Fruit fly (Drosophila melanogaster) whole organism, embryonic: ENCODE measurements around the gene Pex10.

ENCODE experiments used
- Bgb ChIP-seq: fragments of 200-800 bp; sonication (Bioruptor generic); IDR thresholded peaks from 2 replicates; pipeline ENCODE4 v1.3.6; 2022; ENCODE audit warnings: missing biosample characterization, missing genetic modification characterization; ENCODE audit not compliant: partially characterized antibody
- CG1024 ChIP-seq: fragments of 200-800 bp; sonication (Bioruptor generic); IDR thresholded peaks from 2 replicates; pipeline ENCODE4 v1.3.6; 2022; ENCODE audit warnings: missing biosample characterization, missing genetic modification characterization
- CG10654 ChIP-seq: fragments of 200-800 bp; sonication (Bioruptor generic); optimal IDR thresholded peaks from 2 replicates; lab custom pipeline; 2016; ENCODE audit warnings: missing biosample characterization, missing genetic modification characterization
- CG15073 ChIP-seq: fragments of 200-800 bp; sonication (Bioruptor generic); optimal IDR thresholded peaks from 2 replicates; lab custom pipeline; 2016; ENCODE audit warnings: missing biosample characterization, missing genetic modification characterization
- CG1529 ChIP-seq: fragments of 200-800 bp; sonication (Bioruptor generic); optimal IDR thresholded peaks from 3 replicates; lab custom pipeline; 2018; ENCODE audit warnings: missing biosample characterization, missing genetic modification characterization
- CG17186 ChIP-seq: fragments of 200-800 bp; sonication (Bioruptor generic); optimal IDR thresholded peaks from 3 replicates; lab custom pipeline; 2017; ENCODE audit warnings: missing biosample characterization, missing genetic modification reagents, missing genetic modification characterization
- CG30431 ChIP-seq: fragments of 200-800 bp; sonication (Bioruptor generic); optimal IDR thresholded peaks from 2 replicates; lab custom pipeline; 2017; ENCODE audit warnings: missing biosample characterization, missing genetic modification characterization
- CG3163 ChIP-seq: fragments of 200-800 bp; sonication (Bioruptor generic); optimal IDR thresholded peaks from 3 replicates; lab custom pipeline; 2016; ENCODE audit warnings: missing biosample characterization, missing genetic modification characterization
- CG34224 ChIP-seq: fragments of 200-800 bp; sonication (Bioruptor generic); IDR thresholded peaks from 3 replicates; pipeline ENCODE4 v1.3.6; 2022; ENCODE audit warnings: missing biosample characterization, missing genetic modification characterization; ENCODE audit not compliant: partially characterized antibody
- CG34376 ChIP-seq: fragments of 200-800 bp; sonication (Bioruptor generic); optimal IDR thresholded peaks from 2 replicates; lab custom pipeline; 2018; ENCODE audit warnings: missing biosample characterization, mild to moderate bottlenecking, missing genetic modification characterization
- CG3847 ChIP-seq: fragments of 200-800 bp; sonication (Bioruptor generic); IDR thresholded peaks from 2 replicates; pipeline ENCODE4 v1.3.6; 2022; ENCODE audit warnings: missing biosample characterization, missing genetic modification characterization
- CG5953 ChIP-seq: fragments of 200-800 bp; sonication (Bioruptor generic); IDR thresholded peaks from 2 replicates; pipeline ENCODE4 v1.3.6; 2022; ENCODE audit warnings: missing biosample characterization, missing genetic modification characterization
- CG6254 ChIP-seq: fragments of 200-800 bp; sonication (Bioruptor generic); optimal IDR thresholded peaks from 3 replicates; lab custom pipeline; 2017; ENCODE audit warnings: mild to moderate bottlenecking, missing biosample characterization, missing genetic modification reagents, missing genetic modification characterization
- CG6654 ChIP-seq: fragments of 200-800 bp; sonication (Bioruptor generic); optimal IDR thresholded peaks from 2 replicates; lab custom pipeline; 2017; ENCODE audit warnings: missing biosample characterization, mild to moderate bottlenecking, missing genetic modification characterization
- CG6791 ChIP-seq: fragments of 200-800 bp; sonication (Bioruptor generic); IDR thresholded peaks from 3 replicates; pipeline ENCODE4 v1.3.6; 2022; ENCODE audit warnings: missing biosample characterization, missing genetic modification characterization; ENCODE audit not compliant: partially characterized antibody
- CG8089 ChIP-seq: fragments of 200-800 bp; sonication (Bioruptor generic); optimal IDR thresholded peaks from 3 replicates; lab custom pipeline; 2016; ENCODE audit warnings: missing biosample characterization, missing genetic modification characterization
- CG8765 ChIP-seq: fragments of 200-800 bp; sonication (Bioruptor generic); IDR thresholded peaks from 2 replicates; pipeline ENCODE4 v1.3.6; 2022; ENCODE audit warnings: missing biosample characterization, missing genetic modification characterization
- Dad ChIP-seq: fragments of 200-800 bp; sonication (Bioruptor generic); optimal IDR thresholded peaks from 3 replicates; lab custom pipeline; 2016; ENCODE audit warnings: missing biosample characterization, missing genetic modification characterization
- Deaf1 ChIP-seq: fragments of 200-800 bp; optimal IDR thresholded peaks from 3 replicates; lab custom pipeline; 2019; ENCODE audit warnings: missing biosample characterization, mild to moderate bottlenecking, missing genetic modification characterization, moderate library complexity
- Dek ChIP-seq: fragments of 200-800 bp; sonication (Bioruptor generic); optimal IDR thresholded peaks from 3 replicates; lab custom pipeline; 2019; ENCODE audit warnings: missing biosample characterization, mild to moderate bottlenecking, missing genetic modification characterization, moderate library complexity
- Jarid2 ChIP-seq: fragments of 200-800 bp; sonication (Bioruptor generic); optimal IDR thresholded peaks from 3 replicates; lab custom pipeline; 2017; ENCODE audit warnings: mild to moderate bottlenecking, missing biosample characterization, missing genetic modification reagents, missing genetic modification characterization
- Lhr ChIP-seq: fragments of 200-800 bp; sonication (Bioruptor generic); optimal IDR thresholded peaks from 3 replicates; lab custom pipeline; 2017; ENCODE audit warnings: mild to moderate bottlenecking, missing biosample characterization, missing genetic modification reagents, missing genetic modification characterization
- MBD-R2 ChIP-seq: fragments of 200-800 bp; sonication (Bioruptor generic); IDR thresholded peaks from 2 replicates; pipeline ENCODE4 v1.3.6; 2022; ENCODE audit warnings: missing biosample characterization, missing genetic modification characterization
- Myb ChIP-seq: fragments of 200-800 bp; sonication (Bioruptor generic); optimal IDR thresholded peaks from 2 replicates; lab custom pipeline; 2016; ENCODE audit warnings: missing biosample characterization, missing genetic modification characterization
- Oli ChIP-seq: fragments of 200-800 bp; sonication (Bioruptor generic); optimal IDR thresholded peaks from 2 replicates; lab custom pipeline; 2018; ENCODE audit warnings: missing biosample characterization, mild to moderate bottlenecking, missing genetic modification characterization, moderate library complexity
- Sox100B ChIP-seq: fragments of 200-800 bp; sonication (Bioruptor generic); optimal IDR thresholded peaks from 3 replicates; lab custom pipeline; 2018; ENCODE audit warnings: missing biosample characterization, mild to moderate bottlenecking, missing genetic modification characterization
- Sox102F ChIP-seq: fragments of 200-800 bp; sonication (Bioruptor generic); optimal IDR thresholded peaks from 2 replicates; lab custom pipeline; 2018; ENCODE audit warnings: missing biosample characterization, mild to moderate bottlenecking, missing genetic modification characterization, moderate library complexity
- Usf ChIP-seq: fragments of 200-800 bp; sonication (Bioruptor generic); optimal IDR thresholded peaks from 2 replicates; lab custom pipeline; 2017; ENCODE audit warnings: missing genotype, missing biosample characterization, missing genetic modification characterization
- ase ChIP-seq: fragments of 200-800 bp; sonication (Bioruptor generic); IDR thresholded peaks from 3 replicates; pipeline ENCODE4 v1.3.6; 2022; ENCODE audit warnings: missing biosample characterization, missing genetic modification characterization
- cato ChIP-seq: fragments of 200-800 bp; sonication (Bioruptor generic); optimal IDR thresholded peaks from 2 replicates; lab custom pipeline; 2016; ENCODE audit warnings: missing biosample characterization, missing genetic modification characterization, borderline replicate concordance
- cg ChIP-seq: fragments of 200-800 bp; sonication (Bioruptor generic); optimal IDR thresholded peaks from 3 replicates; lab custom pipeline; 2019; ENCODE audit warnings: missing biosample characterization, mild to moderate bottlenecking, missing genetic modification characterization, moderate library complexity
- corto ChIP-seq: fragments of 200-800 bp; sonication (Bioruptor generic); optimal IDR thresholded peaks from 2 replicates; lab custom pipeline; 2016; ENCODE audit warnings: missing biosample characterization, mild to moderate bottlenecking, missing genetic modification characterization, moderate library complexity
- crol ChIP-seq: fragments of 200-800 bp; sonication (Bioruptor generic); IDR thresholded peaks from 2 replicates; pipeline ENCODE4 v1.3.6; 2022; ENCODE audit warnings: missing biosample characterization, missing genetic modification characterization
- dysf ChIP-seq: fragments of 200-800 bp; sonication (Bioruptor generic); IDR thresholded peaks from 3 replicates; pipeline ENCODE4 v1.3.6; 2022; ENCODE audit warnings: missing biosample characterization, missing genetic modification characterization
- fd64A ChIP-seq: fragments of 200-800 bp; sonication (Bioruptor generic); optimal IDR thresholded peaks from 3 replicates; lab custom pipeline; 2018; ENCODE audit warnings: missing biosample characterization, mild to moderate bottlenecking, missing genetic modification characterization
- gsb-n ChIP-seq: fragments of 200-800 bp; sonication (Bioruptor generic); optimal IDR thresholded peaks from 3 replicates; lab custom pipeline; 2018; ENCODE audit warnings: missing biosample characterization, mild to moderate bottlenecking, missing genetic modification characterization
- jumu ChIP-seq: fragments of 200-800 bp; sonication (Bioruptor generic); optimal IDR thresholded peaks from 3 replicates; lab custom pipeline; 2016; ENCODE audit warnings: missing biosample characterization, missing genetic modification characterization
- knrl ChIP-seq: fragments of 200-800 bp; sonication (Bioruptor generic); IDR thresholded peaks from 3 replicates; pipeline ENCODE4 v1.3.6; 2022; ENCODE audit warnings: missing biosample characterization, missing genetic modification characterization; ENCODE audit not compliant: partially characterized antibody
- nerfin-1 ChIP-seq: fragments of 200-800 bp; sonication (Bioruptor generic); optimal IDR thresholded peaks from 3 replicates; lab custom pipeline; 2019; ENCODE audit warnings: missing biosample characterization, mild to moderate bottlenecking, missing genetic modification characterization, moderate library complexity
- onecut ChIP-seq: fragments of 200-800 bp; sonication (Bioruptor generic); IDR thresholded peaks from 2 replicates; pipeline ENCODE4 v1.3.6; 2022; ENCODE audit warnings: missing biosample characterization, missing genetic modification characterization
- psq ChIP-seq: fragments of 200-800 bp; sonication (Bioruptor generic); optimal IDR thresholded peaks from 2 replicates; lab custom pipeline; 2017; ENCODE audit warnings: missing biosample characterization, missing genetic modification characterization
- ranshi ChIP-seq: fragments of 200-800 bp; sonication (Bioruptor generic); IDR thresholded peaks from 2 replicates; pipeline ENCODE4 v1.3.6; 2022; ENCODE audit warnings: missing biosample characterization, missing genetic modification characterization
- schlank ChIP-seq: fragments of 200-800 bp; sonication (Bioruptor generic); optimal IDR thresholded peaks from 2 replicates; lab custom pipeline; 2018; ENCODE audit warnings: missing biosample characterization, mild to moderate bottlenecking, missing genetic modification characterization
- scrt ChIP-seq: fragments of 200-800 bp; sonication (Bioruptor generic); optimal IDR thresholded peaks from 2 replicates; lab custom pipeline; 2018; ENCODE audit warnings: missing biosample characterization, mild to moderate bottlenecking, missing genetic modification characterization, moderate library complexity
- shn ChIP-seq: fragments of 200-800 bp; sonication (Bioruptor generic); optimal IDR thresholded peaks from 3 replicates; lab custom pipeline; 2016; ENCODE audit warnings: missing biosample characterization, missing genetic modification characterization
- slp2 ChIP-seq: fragments of 200-800 bp; sonication (Bioruptor generic); optimal IDR thresholded peaks from 2 replicates; lab custom pipeline; 2016; ENCODE audit warnings: missing biosample characterization, missing genetic modification characterization
- sqz ChIP-seq: fragments of 200-800 bp; sonication (Bioruptor generic); optimal IDR thresholded peaks from 3 replicates; lab custom pipeline; 2018; ENCODE audit warnings: missing biosample characterization, mild to moderate bottlenecking, missing genetic modification characterization
- tio ChIP-seq: fragments of 200-800 bp; sonication (Bioruptor generic); optimal IDR thresholded peaks from 2 replicates; lab custom pipeline; 2017; ENCODE audit warnings: missing biosample characterization, missing genetic modification characterization, inconsistent platforms
- twi ChIP-seq: fragments of 200-800 bp; optimal IDR thresholded peaks from 2 replicates; lab custom pipeline; 2019; ENCODE audit warnings: missing biosample characterization, mild to moderate bottlenecking, missing genetic modification characterization, moderate library complexity

The Pex10 gene

DNA sequence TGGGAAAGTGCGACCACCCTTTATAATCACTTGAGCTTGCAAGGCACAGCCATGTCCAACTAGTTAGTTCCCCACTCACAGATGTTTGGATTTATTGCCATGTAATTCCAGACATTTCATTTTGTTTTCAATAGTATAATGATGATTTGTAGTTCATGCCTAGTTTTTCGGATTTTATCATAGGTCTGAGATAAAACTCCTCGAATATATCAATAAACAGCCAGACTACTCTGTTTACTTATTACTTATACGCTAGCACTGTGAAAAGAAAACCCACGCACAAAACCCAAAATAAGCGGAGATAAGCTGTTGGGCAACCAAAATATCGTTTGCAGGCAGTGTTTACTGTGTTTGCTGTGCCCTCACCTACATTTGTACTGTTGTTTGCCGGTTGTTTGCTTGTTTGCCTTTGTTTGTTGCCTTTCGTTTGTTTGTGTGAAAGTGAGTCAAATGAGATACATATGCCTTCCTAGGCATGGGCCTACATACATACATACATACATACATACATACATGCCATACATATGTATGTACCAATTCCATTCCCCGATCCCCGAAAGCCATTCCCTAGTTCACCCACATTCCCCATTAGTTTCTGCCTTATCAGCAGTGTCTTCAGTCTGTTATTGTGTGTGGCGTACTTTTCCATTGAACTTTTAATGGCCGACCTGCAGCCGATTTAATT is 21.3 kb downstream of the Pex10 start (continued):
- TF ChIP-seq Bgb (no peak), Lhr (GFP tag; lab: Kevin White, UChicago) (peak; percentile 77), CG3847 (no peak), corto (GFP tag; lab: Kevin White, UChicago) (no peak), sqz (GFP tag; lab: Kevin White, UChicago) (peak; percentile 76), ase (GFP tag; lab: Robert Waterston, UW) (0 out of 3 replicates have a peak, but pooled peaks have one; percentile 26), schlank (tag; lab: Kevin White, UChicago) (no peak), CG1529 (GFP tag; lab: Kevin White, UChicago) (peak; percentile 81), Oli (tag; lab: Kevin White, UChicago) (peak; percentile 64), Dek (tag; lab: Kevin White, UChicago) (peak; percentile 0), jumu (peak; percentile 18), nerfin-1 (tag; lab: Kevin White, UChicago) (peak; percentile 76), CG8089 (peak; percentile 72), CG6791 (no peak), CG6254 (GFP tag; lab: Kevin White, UChicago) (peak; percentile 73), MBD-R2 (GFP tag; lab: Robert Waterston, UW) (peak; percentile 19; the same call in 1 of the 2 replicates), CG34376 (peak; percentile 56), knrl (no peak), Sox100B (peak; percentile 81), CG34224 (GFP tag; lab: Robert Waterston, UW) (no peak), Jarid2 (GFP tag; lab: Kevin White, UChicago) (peak; percentile 46), scrt (peak; percentile 44), onecut (peak; percentile 68), CG1024 (GFP tag; lab: Robert Waterston, UW) (peak; percentile 45), Dad (GFP tag; lab: Kevin White, UChicago) (no peak), psq (GFP tag; lab: Kevin White, UChicago) (peak; percentile 55), slp2 (GFP tag; lab: Kevin White, UChicago) (peak; percentile 51), tio (GFP tag; lab: Kevin White, UChicago) (peak; percentile 46), fd64A (GFP tag; lab: Kevin White, UChicago) (peak; percentile 93), ranshi (GFP tag; lab: Robert Waterston, UW) (peak; percentile 37), CG10654 (peak; percentile 73), dysf (no peak; the same call in 1 of the 3 replicates), Sox102F (GFP tag; lab: Kevin White, UChicago) (peak; percentile 72), gsb-n (tag; lab: Kevin White, UChicago) (peak; percentile 76), cato (peak; percentile 47), Usf (GFP tag; lab: Kevin White, UChicago) (peak; percentile 41), CG15073 (GFP tag; lab: Kevin White, UChicago) (no peak), Deaf1 (no peak), Myb (GFP tag; lab: Kevin White, UChicago) (peak; percentile 39), CG8765 (GFP tag; lab: Robert Waterston, UW) (no peak), cg (GFP tag; lab: Kevin White, UChicago) (peak; percentile 73), CG3163 (GFP tag; lab: Kevin White, UChicago) (peak; percentile 57), crol (GFP tag; lab: Robert Waterston, UW) (peak; percentile 90), twi (tag; lab: Kevin White, UChicago) (peak; percentile 75), shn (peak; percentile 69), CG6654 (peak; percentile 10), CG30431 (peak; percentile 59), CG5953 (GFP tag; lab: Robert Waterston, UW) (no peak; the same call in none of the 2 replicates), CG17186 (peak; percentile 75)
